Fruit fly (Drosophila melanogaster): ENCODE results near the gene CG13010.

CG13010 gene

dm6 chrX:16670691-16671481, 7.9 kb downstream of the CG13010 start (continued):
- TF ChIP-seq CG3838 (GFP tag; optimal IDR thresholded peaks at IDR 0.05) (no peak), CG10147 (GFP tag; optimal IDR thresholded peaks at IDR 0.05) (no peak), Hr51 (GFP tag; optimal IDR thresholded peaks at IDR 0.05) (peak in 1 of 2 experiments; percentile 49), Dip3 (GFP tag; optimal IDR thresholded peaks at IDR 0.05) (peak; percentile 8), gce (GFP tag; IDR thresholded peaks at IDR 0.05) (no peak), stc (GFP tag; IDR thresholded peaks at IDR 0.05) (no peak), CG12659 (GFP tag; optimal IDR thresholded peaks at IDR 0.05) (no peak), Jarid2 (GFP tag; optimal IDR thresholded peaks at IDR 0.05) (no peak), tup (GFP tag; optimal IDR thresholded peaks at IDR 0.05) (no peak), lov (optimal IDR thresholded peaks at IDR 0.05) (no peak), lov (GFP tag; IDR thresholded peaks at IDR 0.05) (no peak), CG11456 (GFP tag; IDR thresholded peaks at IDR 0.05) (no peak), CG11696 (GFP tag; IDR thresholded peaks at IDR 0.05) (no peak), CG4707 (GFP tag; optimal IDR thresholded peaks at IDR 0.05) (no peak), Ptx1 (GFP tag; IDR thresholded peaks at IDR 0.05) (peak; percentile 45; the same call in 1 of the 2 replicates), Hr39 (optimal IDR thresholded peaks at IDR 0.05) (no peak), p53 (GFP tag; optimal IDR thresholded peaks at IDR 0.05) (no peak), Dad (GFP tag; optimal IDR thresholded peaks at IDR 0.05) (no peak), D19B (GFP tag; optimal IDR thresholded peaks at IDR 0.05) (no peak), CG33213 (GFP tag; optimal IDR thresholded peaks at IDR 0.05) (no peak), emc (GFP tag; optimal IDR thresholded peaks at IDR 0.05) (no peak), scrt (GFP tag; optimal IDR thresholded peaks at IDR 0.05) (no peak), Poxn (GFP tag; IDR thresholded peaks at IDR 0.05) (no peak), Xrp1 (GFP tag; IDR thresholded peaks at IDR 0.05) (peak; percentile 24; the same call in 1 of the 2 replicates), az2 (GFP tag; optimal IDR thresholded peaks at IDR 0.05) (peak; percentile 4), abd-A (tag; optimal IDR thresholded peaks at IDR 0.05) (no peak), ham (GFP tag; IDR thresholded peaks at IDR 0.05) (no peak), hkb (optimal IDR thresholded peaks at IDR 0.05) (no peak), hkb (GFP tag; IDR thresholded peaks at IDR 0.05) (no peak), CG15514 (GFP tag; optimal IDR thresholded peaks at IDR 0.05) (no peak), wor (GFP tag; IDR thresholded peaks at IDR 0.05) (no peak), CG9932 (GFP tag; IDR thresholded peaks at IDR 0.05) (peak; percentile 33; the same call in 1 of the 2 replicates), CG7357 (GFP tag; IDR thresholded peaks at IDR 0.05) (no peak), Meics (GFP tag; optimal IDR thresholded peaks at IDR 0.05) (peak; percentile 36), CG6765 (GFP tag; optimal IDR thresholded peaks at IDR 0.05) (no peak), CG32532 (GFP tag; IDR thresholded peaks at IDR 0.05) (peak; percentile 37; the same call in 1 of the 2 replicates), Bgb (GFP tag; IDR thresholded peaks at IDR 0.05; ENCODE audit: partially characterized antibody) (no peak), CG1832 (GFP tag; optimal IDR thresholded peaks at IDR 0.05) (no peak), CG2678 (tag; optimal IDR thresholded peaks at IDR 0.05) (peak; percentile 53), CG1602 (GFP tag; optimal IDR thresholded peaks at IDR 0.05) (no peak), hb (GFP tag; IDR thresholded peaks at IDR 0.05; ENCODE audit: partially characterized antibody) (no peak), CG14860 (GFP tag; IDR thresholded peaks at IDR 0.05; ENCODE audit: partially characterized antibody) (no peak), fru (optimal IDR thresholded peaks at IDR 0.05) (no peak), ftz-f1 (GFP tag; optimal IDR thresholded peaks at IDR 0.05) (no peak), CG1024 (GFP tag; IDR thresholded peaks at IDR 0.05) (no peak), zen (tag; optimal IDR thresholded peaks at IDR 0.05) (no peak), CG7928 (GFP tag; optimal IDR thresholded peaks at IDR 0.05) (no peak), lab (GFP tag; optimal IDR thresholded peaks at IDR 0.05) (peak; percentile 38), CG14014 (GFP tag; IDR thresholded peaks at IDR 0.05) (no peak), caup (GFP tag; optimal IDR thresholded peaks at IDR 0.05; ENCODE audit: severe bottlenecking) (no peak), Sry-δ (GFP tag; optimal IDR thresholded peaks at IDR 0.05) (no peak)

All from whole organism, embryonic.